Fruit fly (Drosophila melanogaster): ENCODE results near the gene CG4558.

DNA sequence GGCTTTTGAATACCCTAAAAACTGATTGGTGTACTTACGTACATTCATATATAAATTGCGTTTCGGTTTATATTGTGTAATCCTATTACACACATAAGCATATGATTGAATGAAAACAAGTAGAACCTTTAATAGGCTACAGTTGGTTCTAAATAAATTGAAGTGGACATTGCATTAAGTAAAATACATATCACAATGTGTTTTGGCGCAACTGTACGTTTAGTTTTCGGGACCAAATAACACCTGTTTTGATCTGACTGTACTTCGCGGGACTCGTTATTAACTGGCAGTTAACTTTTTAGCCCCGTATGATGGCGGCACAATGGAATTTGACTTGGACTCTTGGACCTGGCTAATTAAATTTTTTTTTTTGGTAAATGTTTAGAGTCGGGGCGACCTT lies 17.2 kb downstream of the CG4558 start:
- TF ChIP-seq pan (optimal IDR thresholded peaks at IDR 0.05), result no peak
- no peak for TF ChIP-seq CG8478 (optimal IDR thresholded peaks at IDR 0.05)
- no peak for TF ChIP-seq Dll (optimal IDR thresholded peaks at IDR 0.05)
- TF ChIP-seq EcR (GFP tag; optimal IDR thresholded peaks at IDR 0.05), result no peak
- no peak for TF ChIP-seq psq (optimal IDR thresholded peaks at IDR 0.05)
- TF ChIP-seq usp (GFP tag; optimal IDR thresholded peaks at IDR 0.05), result no peak
